Fruit fly (Drosophila melanogaster) whole organism, wandering third instar larva: ENCODE measurements around the gene fal.

ENCODE experiments used
- Abd-B ChIP-seq: fragments of >200 bp; optimal IDR thresholded peaks from 2 replicates; lab custom pipeline; 2017; ENCODE audit warnings: missing biosample characterization, missing genetic modification characterization
- CG32264 ChIP-seq: fragments of 200-800 bp; sonication (Bioruptor generic); optimal IDR thresholded peaks from 2 replicates; lab custom pipeline; 2016; ENCODE audit warnings: missing biosample characterization, missing genetic modification characterization
- CG9705 ChIP-seq: fragments of 200-800 bp; sonication (Bioruptor generic); optimal IDR thresholded peaks from 2 replicates; lab custom pipeline; 2018; ENCODE audit warnings: missing biosample characterization, mild to moderate bottlenecking, missing genetic modification characterization
- CrebA ChIP-seq: fragments of 200-800 bp; sonication (Bioruptor generic); optimal IDR thresholded peaks from 2 replicates; lab custom pipeline; 2016; ENCODE audit warnings: missing biosample characterization, mild to moderate bottlenecking, missing genetic modification characterization, borderline replicate concordance
- Dfd ChIP-seq: fragments of >200 bp; optimal IDR thresholded peaks from 2 replicates; lab custom pipeline; 2017; ENCODE audit warnings: missing biosample characterization, missing genetic modification characterization
- Dif ChIP-seq: fragments of 200-275, 200-300 bp; sonication (Bioruptor generic); optimal IDR thresholded peaks from 2 replicates; lab custom pipeline; 2018; ENCODE audit warnings: missing biosample characterization, missing genetic modification characterization; ENCODE audit not compliant: partially characterized antibody
- GATAd ChIP-seq: sonication (Bioruptor generic); optimal IDR thresholded peaks from 2 replicates; lab custom pipeline; 2016; ENCODE audit warnings: missing biosample characterization, missing genetic modification characterization
- HLH106 ChIP-seq: fragments of 200-800 bp; optimal IDR thresholded peaks from 3 replicates; lab custom pipeline; 2019; ENCODE audit warnings: missing biosample characterization, mild to moderate bottlenecking, missing genetic modification characterization, moderate library complexity
- Hnf4 ChIP-seq: fragments of 200-800 bp; sonication (Bioruptor generic); optimal IDR thresholded peaks from 2 replicates; lab custom pipeline; 2016; ENCODE audit warnings: missing biosample characterization, mild to moderate bottlenecking, missing genetic modification characterization
- Hr78 ChIP-seq: fragments of >200 bp; optimal IDR thresholded peaks from 2 replicates; lab custom pipeline; 2017; ENCODE audit warnings: missing biosample characterization, missing genetic modification characterization
- Hr83 ChIP-seq: fragments of 200-300 bp; sonication (Bioruptor generic); optimal IDR thresholded peaks from 2 replicates; lab custom pipeline; 2016; ENCODE audit warnings: missing biosample characterization, mild to moderate bottlenecking, missing genetic modification characterization, moderate library complexity; ENCODE audit not compliant: poor library complexity, severe bottlenecking
- Jra ChIP-seq: sonication (Bioruptor generic); optimal IDR thresholded peaks from 2 replicates; lab custom pipeline; 2016; ENCODE audit warnings: missing biosample characterization, missing genetic modification characterization
- Mio ChIP-seq: sonication (Bioruptor generic); optimal IDR thresholded peaks from 2 replicates; lab custom pipeline; 2016; ENCODE audit warnings: missing biosample characterization, missing genetic modification characterization
- Myc ChIP-seq: fragments of >200 bp; optimal IDR thresholded peaks from 2 replicates; lab custom pipeline; 2017
- N ChIP-seq: fragments of >200 bp; optimal IDR thresholded peaks from 2 replicates; lab custom pipeline; 2018; ENCODE audit warnings: missing biosample characterization, missing external identifiers, missing genetic modification characterization
- OdsH ChIP-seq: fragments of 200-800 bp; sonication (Bioruptor generic); optimal IDR thresholded peaks from 2 replicates; lab custom pipeline; 2016; ENCODE audit warnings: missing biosample characterization, mild to moderate bottlenecking, missing genetic modification characterization
- Rel ChIP-seq, 2 experiments: fragments of 200-800 bp; sonication (Bioruptor generic) in 1 of 2; optimal IDR thresholded peaks; 2 replicates in 1 of 2; 3 replicates in 1 of 2; lab custom pipeline; 2016 to 2019; ENCODE audit warnings: mild to moderate bottlenecking in 2 of 2, missing biosample characterization in 2 of 2, missing genetic modification characterization in 2 of 2, moderate library complexity in 1 of 2
- Sp1 ChIP-seq: fragments of 200-800 bp; sonication (Bioruptor generic); optimal IDR thresholded peaks from 3 replicates; lab custom pipeline; 2019; ENCODE audit warnings: missing biosample characterization, mild to moderate bottlenecking, missing genetic modification characterization, moderate library complexity
- Vsx2 ChIP-seq: fragments of 200-300, 225-300 bp; sonication (Bioruptor generic); optimal IDR thresholded peaks from 2 replicates; lab custom pipeline; 2018; ENCODE audit warnings: missing biosample characterization, missing genetic modification characterization; ENCODE audit not compliant: partially characterized antibody
- br ChIP-seq: fragments of 200-800 bp; sonication (Bioruptor generic); optimal IDR thresholded peaks from 2 replicates; lab custom pipeline; 2016; ENCODE audit warnings: missing biosample characterization, missing genetic modification characterization
- brk ChIP-seq: fragments of 200-800 bp; sonication (Bioruptor generic); optimal IDR thresholded peaks from 2 replicates; lab custom pipeline; 2016; ENCODE audit warnings: missing biosample characterization, mild to moderate bottlenecking, missing genetic modification characterization
- dl ChIP-seq, 2 experiments: fragments of 175-275, 200-275 bp in 1 of 2; fragments of 200-275 bp in 1 of 2; sonication (Bioruptor generic); optimal IDR thresholded peaks; lab custom pipeline; 2018; ENCODE audit warnings: mild to moderate bottlenecking in 2 of 2, missing biosample characterization in 2 of 2, missing genetic modification characterization in 2 of 2, moderate library complexity in 2 of 2; ENCODE audit not compliant: partially characterized antibody in 2 of 2, insufficient read depth in 1 of 2
- dsf ChIP-seq: sonication (Bioruptor generic); optimal IDR thresholded peaks from 2 replicates; lab custom pipeline; 2016; ENCODE audit warnings: missing biosample characterization, missing genetic modification characterization, borderline replicate concordance
- ey ChIP-seq: fragments of 200-800 bp; sonication (Bioruptor generic); optimal IDR thresholded peaks from 2 replicates; lab custom pipeline; 2016; ENCODE audit warnings: missing biosample characterization, missing genetic modification characterization
- foxo ChIP-seq, 2 experiments: fragments of 200-800 bp; sonication (Bioruptor generic); optimal IDR thresholded peaks; 2 replicates in 1 of 2; 3 replicates in 1 of 2; lab custom pipeline; 2016 to 2017; ENCODE audit warnings: missing biosample characterization in 2 of 2, missing genetic modification characterization in 2 of 2
- fru ChIP-seq: fragments of 200-800 bp; sonication (Bioruptor generic); optimal IDR thresholded peaks from 3 replicates; lab custom pipeline; 2016; ENCODE audit warnings: missing biosample characterization, mild to moderate bottlenecking, missing genetic modification characterization
- h ChIP-seq: fragments of 200-800 bp; sonication (Bioruptor generic); optimal IDR thresholded peaks from 3 replicates; lab custom pipeline; 2016; ENCODE audit warnings: missing biosample characterization, mild to moderate bottlenecking, missing genetic modification characterization
- jim ChIP-seq: fragments of 175-275, 200-325 bp; sonication (Bioruptor generic); optimal IDR thresholded peaks from 2 replicates; lab custom pipeline; 2016; ENCODE audit warnings: missing biosample characterization, mild to moderate bottlenecking, missing genetic modification characterization
- lola ChIP-seq: fragments of >200 bp; optimal IDR thresholded peaks from 2 replicates; lab custom pipeline; 2017; ENCODE audit warnings: missing biosample characterization, missing genetic modification characterization
- pan ChIP-seq: fragments of >200 bp; optimal IDR thresholded peaks from 2 replicates; lab custom pipeline; 2017
- psq ChIP-seq: fragments of 200-800 bp; sonication (Bioruptor generic); optimal IDR thresholded peaks from 3 replicates; lab custom pipeline; 2017; ENCODE audit warnings: missing biosample characterization, mild to moderate bottlenecking, missing genetic modification characterization, moderate library complexity
- rgr ChIP-seq: fragments of 200-800 bp; sonication (Bioruptor generic); optimal IDR thresholded peaks from 3 replicates; lab custom pipeline; 2016; ENCODE audit warnings: missing biosample characterization, mild to moderate bottlenecking, missing genetic modification characterization
- sv ChIP-seq: fragments of 200-800 bp; sonication (Bioruptor generic); optimal IDR thresholded peaks from 3 replicates; lab custom pipeline; 2016; ENCODE audit warnings: missing biosample characterization, missing genetic modification characterization
- tai ChIP-seq: sonication (Bioruptor generic); optimal IDR thresholded peaks from 2 replicates; lab custom pipeline; 2016; ENCODE audit warnings: missing biosample characterization, missing genetic modification characterization
- usp ChIP-seq: fragments of >200 bp; optimal IDR thresholded peaks from 2 replicates; lab custom pipeline; 2017; ENCODE audit warnings: missing biosample characterization, missing genetic modification characterization
- woc ChIP-seq: sonication (Bioruptor generic); optimal IDR thresholded peaks from 2 replicates; lab custom pipeline; 2016; ENCODE audit warnings: missing biosample characterization, mild to moderate bottlenecking, missing genetic modification characterization

The fal gene

dm6 chr3L:19258199-19258598 is 36.2 kb upstream of the fal start:
- TF ChIP-seq HLH106 (tag; lab: Kevin White, UChicago), result no peak
- TF ChIP-seq Hr83 (GFP tag; lab: Kevin White, UChicago), result no peak
- TF ChIP-seq pan (lab: Kevin White, UChicago), result no peak
- no peak for TF ChIP-seq h
- no peak for TF ChIP-seq woc (GFP tag; lab: Kevin White, UChicago)
- TF ChIP-seq fru (GFP tag; lab: Kevin White, UChicago), result no peak
- no peak for TF ChIP-seq N (GFP tag; lab: Kevin White, UChicago)

- TF ChIP-seq CG32264 (GFP tag; lab: Kevin White, UChicago), result no peak
- no peak for TF ChIP-seq foxo (GFP tag; optimal IDR thresholded peaks at IDR 0.05; lab: Kevin White, UChicago)
- TF ChIP-seq Rel (GFP tag; optimal IDR thresholded peaks at IDR 0.05; lab: Kevin White, UChicago), result no peak
- TF ChIP-seq Rel (tag; optimal IDR thresholded peaks at IDR 0.05; lab: Kevin White, UChicago), result peak; percentile 19
- TF ChIP-seq Sp1, result no peak
- TF ChIP-seq dsf (GFP tag; lab: Kevin White, UChicago), result no peak
- TF ChIP-seq lola (GFP tag; lab: Kevin White, UChicago), result no peak
- no peak for TF ChIP-seq Dfd (GFP tag; lab: Kevin White, UChicago)
- TF ChIP-seq Myc (lab: Kevin White, UChicago), result no peak
- TF ChIP-seq Abd-B (GFP tag; lab: Kevin White, UChicago), result no peak
- TF ChIP-seq brk, result no peak
- TF ChIP-seq usp (GFP tag; lab: Kevin White, UChicago), result no peak
- TF ChIP-seq h, result peak; percentile 11
- no peak for TF ChIP-seq sv (GFP tag; lab: Kevin White, UChicago)
- no peak for TF ChIP-seq OdsH (GFP tag; lab: Kevin White, UChicago)
- no peak for TF ChIP-seq Jra (GFP tag; lab: Kevin White, UChicago)
- TF ChIP-seq pan (lab: Kevin White, UChicago), result no peak
- TF ChIP-seq ey, result no peak
- TF ChIP-seq jim (GFP tag; lab: Kevin White, UChicago), result no peak
- peak; percentile 29 for TF ChIP-seq rgr (GFP tag; lab: Kevin White, UChicago)
- no peak for TF ChIP-seq Dif (GFP tag; lab: Kevin White, UChicago)
- no peak for TF ChIP-seq Hr78
- TF ChIP-seq Hnf4, result peak; percentile 35
- TF ChIP-seq CG9705, result no peak
- no peak for TF ChIP-seq Mio (GFP tag; lab: Kevin White, UChicago)
- no peak for TF ChIP-seq Vsx2 (GFP tag; lab: Kevin White, UChicago)
- no peak for TF ChIP-seq dl (GFP tag; optimal IDR thresholded peaks at IDR 0.05; lab: Kevin White, UChicago; ENCODE audit: insufficient read depth in 1 of 2, partially characterized antibody in 2 of 2)
- no peak for TF ChIP-seq Hr83 (GFP tag; lab: Kevin White, UChicago)
- no peak for TF ChIP-seq N (GFP tag; lab: Kevin White, UChicago)
- peak; percentile 18 for TF ChIP-seq HLH106 (tag; lab: Kevin White, UChicago)
- peak; percentile 68 for TF ChIP-seq fru (GFP tag; lab: Kevin White, UChicago)
- no peak for TF ChIP-seq tai
- TF ChIP-seq woc (GFP tag; lab: Kevin White, UChicago), result peak; percentile 61
- TF ChIP-seq br, result no peak
- no peak for TF ChIP-seq CrebA (GFP tag; lab: Kevin White, UChicago)
- no peak for TF ChIP-seq GATAd (GFP tag; lab: Kevin White, UChicago)
Observed at dm6 chr3L:19260278-19260803, 34.0 kb upstream of the fal start, which contains the start of gene nes. TSS of gene nes (minus strand) at chr3L:19260679.

DNA sequence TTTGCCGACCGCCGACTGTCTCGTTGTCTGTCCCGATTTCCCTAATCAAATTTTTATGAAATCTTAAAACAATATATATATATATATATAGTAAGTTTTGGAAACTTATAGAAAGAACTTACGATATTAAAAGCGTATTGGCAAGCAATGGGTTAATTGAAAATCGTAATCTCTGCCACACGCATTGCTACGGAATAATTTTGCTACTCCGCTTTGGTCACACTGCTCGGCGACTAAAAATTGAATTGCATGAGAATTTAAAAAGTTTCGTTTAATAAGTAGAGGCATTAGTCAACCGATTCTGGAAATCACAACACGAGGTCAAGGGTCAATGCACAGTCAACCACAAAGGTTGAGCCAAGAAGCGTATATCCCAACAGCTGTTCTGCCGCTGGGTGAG is 33.2 kb upstream of the fal start, which contains the start of gene Bet1:
TSS of gene Bet1 (plus strand) at position 182 of the 400 bp plus-strand sequence.
- TF ChIP-seq fru (GFP tag; lab: Kevin White, UChicago) (no peak), Sp1 (no peak), dsf (GFP tag; lab: Kevin White, UChicago) (no peak), psq (GFP tag; lab: Kevin White, UChicago) (no peak), GATAd (GFP tag; lab: Kevin White, UChicago) (no peak), usp (GFP tag; lab: Kevin White, UChicago) (no peak), Hr78 (no peak), tai (no peak), CG32264 (GFP tag; lab: Kevin White, UChicago) (no peak), Vsx2 (GFP tag; lab: Kevin White, UChicago) (no peak), CG9705 (no peak), Hr83 (GFP tag; lab: Kevin White, UChicago) (no peak), pan (lab: Kevin White, UChicago) (no peak), N (GFP tag; lab: Kevin White, UChicago) (no peak), HLH106 (tag; lab: Kevin White, UChicago) (peak; percentile 22), Hnf4 (no peak), Myc (lab: Kevin White, UChicago) (peak; percentile 40), ey (no peak), woc (GFP tag; lab: Kevin White, UChicago) (peak; percentile 20), dl (GFP tag; optimal IDR thresholded peaks at IDR 0.05; lab: Kevin White, UChicago; ENCODE audit: insufficient read depth in 1 of 2, partially characterized antibody in 2 of 2) (no peak)
